Worm (Caenorhabditis elegans) whole organism, L4 larva: ENCODE data around the gene F54E4.3.
A peak's percentile ranks its signal among the peaks of the same experiment; 100 is the strongest.

Experiments
- D1046.2 ChIP-seq: fragments of 200-800 bp; sonication (Bioruptor generic); IDR thresholded peaks from 2 replicates; pipeline ENCODE4 v1.3.6; 2022; ENCODE audit warnings: missing genetic modification characterization, missing compliant biosample characterization
- aha-1 ChIP-seq: fragments of 150-350 bp; peaks from one replicate; lab custom pipeline; 2014; ENCODE audit warnings: missing biosample characterization, missing genetic modification characterization
- attf-4 ChIP-seq: sonication (generic microtip); optimal IDR thresholded peaks from 3 replicates; lab custom pipeline; 2017; ENCODE audit warnings: missing biosample characterization, missing genetic modification characterization
- ceh-32 ChIP-seq: sonication (generic microtip); optimal IDR thresholded peaks from 2 replicates; lab custom pipeline; 2016; ENCODE audit warnings: mild to moderate bottlenecking, missing genetic modification characterization, missing compliant biosample characterization; ENCODE audit not compliant: poor library complexity
- ceh-82 ChIP-seq: sonication (generic microtip); optimal IDR thresholded peaks from 2 replicates; lab custom pipeline; 2017; ENCODE audit warnings: missing biosample characterization, missing genetic modification characterization
- ces-1 ChIP-seq: fragments of 150-350 bp; sonication (generic microtip); optimal IDR thresholded peaks from 4 replicates; lab custom pipeline; 2014; ENCODE audit warnings: missing biosample characterization, missing genetic modification reagents, missing genetic modification characterization
- ctbp-1 ChIP-seq: fragments of 200-800 bp; sonication (Bioruptor generic); IDR thresholded peaks from 2 replicates; pipeline ENCODE4 v1.3.6; 2022; ENCODE audit warnings: missing genetic modification reagents, missing genetic modification characterization, missing compliant biosample characterization
- daf-12 ChIP-seq: fragments of 150-350 bp; optimal IDR thresholded peaks from 2 replicates; lab custom pipeline; 2014; ENCODE audit warnings: missing biosample characterization, missing genetic modification reagents, missing genetic modification characterization
- daf-16 ChIP-seq, 3 experiments: sonication (generic microtip); optimal IDR thresholded peaks; 2 replicates each; lab custom pipeline; 2016 to 2017; ENCODE audit warnings: missing genetic modification characterization in 3 of 3, missing genetic modification reagents in 3 of 3, mild to moderate bottlenecking in 2 of 3, missing compliant biosample characterization in 2 of 3, missing biosample characterization in 1 of 3, moderate library complexity in 1 of 3
- dmd-6 ChIP-seq: fragments of 200-800 bp; sonication (Bioruptor generic); IDR thresholded peaks from 2 replicates; pipeline ENCODE4 v1.3.6; 2022; ENCODE audit warnings: missing genetic modification reagents, missing genetic modification characterization, missing compliant biosample characterization
- duxl-1 ChIP-seq: sonication (generic microtip); optimal IDR thresholded peaks from 2 replicates; lab custom pipeline; 2016; ENCODE audit warnings: mild to moderate bottlenecking, missing genetic modification characterization, moderate library complexity, missing compliant biosample characterization; ENCODE audit not compliant: poor library complexity
- fkh-10 ChIP-seq: fragments of 150-350 bp; optimal IDR thresholded peaks from 2 replicates; lab custom pipeline; 2014; ENCODE audit warnings: missing biosample characterization, missing genetic modification reagents, missing genetic modification characterization
- hif-1 ChIP-seq, 2 experiments: sonication (generic microtip); optimal IDR thresholded peaks; 2 replicates each; lab custom pipeline; 2016 to 2017; ENCODE audit warnings: missing compliant biosample characterization in 2 of 2, missing genetic modification characterization in 2 of 2, missing genetic modification reagents in 2 of 2, missing genotype in 2 of 2, mild to moderate bottlenecking in 1 of 2
- hlh-11 ChIP-seq: fragments of 200-800 bp; sonication (Bioruptor generic); optimal IDR thresholded peaks from 2 replicates; lab custom pipeline; 2018; ENCODE audit warnings: mild to moderate bottlenecking, missing genetic modification characterization, missing compliant biosample characterization
- hlh-30 ChIP-seq: sonication (generic microtip); optimal IDR thresholded peaks from 2 replicates; lab custom pipeline; 2017; ENCODE audit warnings: antibody characterized with exemption, mild to moderate bottlenecking, missing genetic modification characterization, missing compliant biosample characterization; ENCODE audit not compliant: insufficient read depth
- hmg-1.1 ChIP-seq: fragments of 200-800 bp; sonication (Bioruptor generic); IDR thresholded peaks from 2 replicates; pipeline ENCODE4 v1.3.6; 2022; ENCODE audit warnings: missing genetic modification reagents, missing genetic modification characterization, missing compliant biosample characterization
- lin-1 ChIP-seq: fragments of 200-800 bp; sonication (Bioruptor generic); IDR thresholded peaks from 2 replicates; pipeline ENCODE4 v1.3.6; 2022; ENCODE audit warnings: missing genetic modification reagents, missing genetic modification characterization, missing compliant biosample characterization
- lsy-2 ChIP-seq, 2 experiments: fragments of 150-350 bp in 1 of 2; sonication (generic microtip) in 1 of 2; optimal IDR thresholded peaks; 2 replicates each; lab custom pipeline; 2014 to 2017; ENCODE audit warnings: missing biosample characterization in 2 of 2, missing genetic modification characterization in 2 of 2
- mdl-1 ChIP-seq, 2 experiments: fragments of 150-350 bp in 1 of 2; sonication (generic microtip) in 1 of 2; optimal IDR thresholded peaks; 2 replicates each; lab custom pipeline; 2014 to 2017; ENCODE audit warnings: missing biosample characterization in 2 of 2, missing genetic modification characterization in 2 of 2
- mdt-29 ChIP-seq: fragments of 200-800 bp; sonication (Bioruptor generic); IDR thresholded peaks from 2 replicates; pipeline ENCODE4 v1.3.6; 2022; ENCODE audit warnings: missing genetic modification reagents, missing genetic modification characterization, missing compliant biosample characterization
- mep-1 ChIP-seq: fragments of 150-350 bp; sonication (generic microtip); optimal IDR thresholded peaks from 3 replicates; lab custom pipeline; 2014; ENCODE audit warnings: missing biosample characterization, missing genetic modification characterization
- mes-2 ChIP-seq: sonication (generic microtip); optimal IDR thresholded peaks from 2 replicates; lab custom pipeline; 2016; ENCODE audit warnings: missing genotype, mild to moderate bottlenecking, missing genetic modification characterization, missing compliant biosample characterization; ENCODE audit not compliant: poor library complexity, severe bottlenecking
- mxl-3 ChIP-seq: fragments of 200-800 bp; sonication (Bioruptor generic); optimal IDR thresholded peaks from 2 replicates; lab custom pipeline; 2018; ENCODE audit warnings: mild to moderate bottlenecking, missing genetic modification characterization, missing compliant biosample characterization
- nhr-102 ChIP-seq: sonication (generic microtip); optimal IDR thresholded peaks from 2 replicates; lab custom pipeline; 2016; ENCODE audit warnings: mild to moderate bottlenecking, missing genetic modification characterization, moderate library complexity, missing compliant biosample characterization
- nhr-28 ChIP-seq: fragments of 150-350 bp; optimal IDR thresholded peaks from 2 replicates; lab custom pipeline; 2014; ENCODE audit warnings: missing biosample characterization, missing genetic modification characterization
- pqm-1 ChIP-seq: sonication (generic microtip); optimal IDR thresholded peaks from 2 replicates; lab custom pipeline; 2017; ENCODE audit warnings: missing biosample characterization, missing genetic modification characterization
- rbr-2 ChIP-seq: sonication (generic microtip); optimal IDR thresholded peaks from 2 replicates; lab custom pipeline; 2016; ENCODE audit warnings: missing genotype, missing genetic modification characterization, missing compliant biosample characterization
- saeg-2 ChIP-seq: fragments of 200-800 bp; sonication (Bioruptor generic); IDR thresholded peaks from 2 replicates; pipeline ENCODE4 v1.3.6; 2022; ENCODE audit warnings: missing genetic modification reagents, missing genetic modification characterization, missing compliant biosample characterization
- snpc-4 ChIP-seq: fragments of 150-350 bp; optimal IDR thresholded peaks from 2 replicates; lab custom pipeline; 2014; ENCODE audit warnings: missing biosample characterization, missing genetic modification characterization
- spr-1 ChIP-seq: sonication (generic microtip); optimal IDR thresholded peaks from 2 replicates; lab custom pipeline; 2016; ENCODE audit warnings: mild to moderate bottlenecking, missing genetic modification characterization, missing compliant biosample characterization
- spr-3 ChIP-seq: fragments of 200-800 bp; sonication (Bioruptor generic); optimal IDR thresholded peaks from 2 replicates; lab custom pipeline; 2018; ENCODE audit warnings: mild to moderate bottlenecking, missing genetic modification characterization, missing compliant biosample characterization

F54E4.3 gene

DNA sequence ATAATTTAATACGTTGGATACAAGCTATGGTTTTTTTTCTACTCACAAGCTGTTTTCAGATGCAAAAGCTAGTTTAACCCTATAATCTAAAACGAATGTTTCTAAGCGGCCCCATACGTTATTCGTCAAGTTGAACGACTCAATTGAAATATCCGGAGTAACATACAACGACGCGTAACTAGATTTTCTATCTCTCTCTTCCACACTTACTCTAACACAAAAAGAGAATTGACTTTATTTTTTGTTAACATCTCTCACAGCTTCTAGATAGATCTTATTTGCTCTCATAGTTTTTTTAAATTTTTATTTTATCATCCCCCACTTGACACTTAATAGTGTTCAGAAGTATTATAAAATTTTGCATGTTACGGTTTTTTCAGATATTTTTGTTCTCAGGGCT, 43.0 kb downstream of the F54E4.3 start:
- TF ChIP-seq ctbp-1 (GFP tag; lab: Robert Waterston, UW) (0 out of 2 replicates have a peak, but pooled peaks have one; percentile 16), lin-1 (GFP tag; lab: Robert Waterston, UW) (no peak), ces-1 (GFP tag; lab: Kevin White, UChicago) (peak; percentile 94), fkh-10 (GFP tag; lab: Kevin White, UChicago) (peak; percentile 96), snpc-4 (no peak), pqm-1 (tag; lab: Kevin White, UChicago) (no peak), saeg-2 (GFP tag; lab: Robert Waterston, UW) (no peak), lsy-2 (tag; optimal IDR thresholded peaks at IDR 0.05; lab: Kevin White, UChicago) (peak in 1 of 2 experiments; percentile 3)
- TF ChIP-seq, all 104 proteins: peak for 4

ce11 chrX:14589051-14589736, 47.0 kb downstream of the F54E4.3 start, which contains the start of the genes C44H4.4 and tap-1:
Gene C44H4.4 (minus strand): TSS chrX:14589101.
Gene tap-1 (plus strand): TSS chrX:14589624.
- peak in 1 of 2 experiments; percentile 29 for TF ChIP-seq lsy-2 (tag; optimal IDR thresholded peaks at IDR 0.05; lab: Kevin White, UChicago)
- TF ChIP-seq dmd-6 (GFP tag; lab: Robert Waterston, UW): peak; percentile 55
- TF ChIP-seq attf-4: no peak
- TF ChIP-seq ceh-82 (tag; lab: Kevin White, UChicago): no peak
- peak; percentile 50 for TF ChIP-seq hlh-30 (tag; lab: Kevin White, UChicago)
- TF ChIP-seq nhr-28 (tag; lab: Kevin White, UChicago): peak; percentile 16
- peak; percentile 90 for TF ChIP-seq mxl-3 (GFP tag; lab: Kevin White, UChicago)
- TF ChIP-seq rbr-2: peak; percentile 32
- TF ChIP-seq mdl-1 (tag; optimal IDR thresholded peaks at IDR 0.05; lab: Kevin White, UChicago): peak; percentile 38 to 64
- TF ChIP-seq aha-1 (tag; lab: Kevin White, UChicago): peak; percentile 98
- no peak for TF ChIP-seq daf-16 (GFP tag; optimal IDR thresholded peaks at IDR 0.05; lab: Kevin White, UChicago)
- peak; percentile 59 for TF ChIP-seq daf-16 (tag; optimal IDR thresholded peaks at IDR 0.05; lab: Kevin White, UChicago)
- peak; percentile 67 for TF ChIP-seq mep-1 (tag; lab: Kevin White, UChicago)
- TF ChIP-seq hlh-11: peak; percentile 46
- TF ChIP-seq pqm-1 (tag; lab: Kevin White, UChicago): peak; percentile 0
- no peak for TF ChIP-seq mdt-29 (GFP tag; lab: Robert Waterston, UW)
- TF ChIP-seq hmg-1.1 (GFP tag; lab: Robert Waterston, UW): peak; percentile 7; the same call in 1 of the 2 replicates
- TF ChIP-seq D1046.2: no peak

- TF ChIP-seq mes-2 (tag; lab: Kevin White, UChicago) (peak; percentile 9), duxl-1 (tag; lab: Kevin White, UChicago) (peak; percentile 74), ceh-32 (tag; lab: Kevin White, UChicago) (no peak), spr-3 (no peak), dmd-6 (GFP tag; lab: Robert Waterston, UW) (no peak), nhr-102 (tag; lab: Kevin White, UChicago) (no peak), hlh-30 (tag; lab: Kevin White, UChicago) (no peak), aha-1 (tag; lab: Kevin White, UChicago) (peak; percentile 41), spr-1 (tag; lab: Kevin White, UChicago) (no peak), lsy-2 (tag; optimal IDR thresholded peaks at IDR 0.05; lab: Kevin White, UChicago) (no peak), daf-12 (tag; lab: Kevin White, UChicago) (no peak), hif-1 (tag; optimal IDR thresholded peaks at IDR 0.05; lab: Kevin White, UChicago) (no peak)
Measured at ce11 chrX:14584335-14584734, 51.9 kb downstream of the F54E4.3 start.
